Worm (Caenorhabditis elegans) whole organism, dauer: ENCODE measurements around the gene C09G9.3.

Experiments used
- unc-62 ChIP-seq: sonication (generic microtip); optimal IDR thresholded peaks from 2 replicates; lab custom pipeline; 2017; ENCODE audit warnings: missing biosample characterization, missing genetic modification reagents, missing genetic modification characterization

C09G9.3 gene

DNA sequence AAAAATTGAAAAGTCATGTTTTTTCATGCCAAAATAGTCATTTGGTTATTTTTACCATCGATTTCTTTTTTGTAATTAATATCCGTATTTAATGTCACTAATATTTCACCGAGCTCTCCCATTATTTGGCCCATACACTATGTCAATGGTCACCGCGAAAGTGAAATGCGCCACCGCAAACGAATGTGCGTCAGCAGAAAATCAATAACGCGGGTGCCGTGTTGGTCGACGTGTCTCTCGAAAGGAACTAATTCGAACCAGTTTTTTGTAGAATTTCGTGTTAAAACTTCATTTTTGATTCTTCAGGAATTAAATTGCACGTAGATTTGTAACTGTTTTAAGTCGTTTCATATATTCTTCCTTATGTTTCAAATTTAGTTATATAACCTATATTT is 46.3 kb downstream of the C09G9.3 start:
- no peak for TF ChIP-seq unc-62 (GFP tag; lab: Kevin White, UChicago)

DNA sequence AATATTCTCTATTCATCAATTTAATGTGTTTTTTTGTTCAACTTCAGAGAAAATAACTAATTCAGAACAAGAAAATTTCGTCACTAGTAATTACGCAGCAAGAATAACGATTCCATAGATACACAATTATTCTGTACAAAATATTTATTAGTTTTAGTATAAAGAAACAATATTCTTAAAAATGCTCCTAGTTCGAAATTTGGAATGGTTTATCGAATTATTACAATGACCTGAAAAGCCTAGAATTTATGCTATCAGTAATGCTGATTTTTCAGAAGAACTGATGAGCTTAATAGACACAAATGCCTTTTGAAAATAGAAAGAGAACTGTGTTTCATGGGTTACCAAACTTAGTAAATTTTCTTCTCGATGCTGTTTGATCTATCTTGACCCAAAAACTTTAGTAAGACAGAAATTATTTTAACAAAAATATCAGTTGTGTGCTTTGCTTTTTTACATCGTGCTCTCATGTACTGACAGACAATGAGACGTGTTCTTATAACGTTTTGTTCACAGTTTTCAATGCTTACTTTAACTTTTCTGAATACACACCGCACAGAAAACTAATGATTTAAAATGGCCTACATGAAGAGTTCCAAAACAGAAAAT is 46.8 kb downstream of the C09G9.3 start:
- no peak for TF ChIP-seq unc-62 (GFP tag; lab: Kevin White, UChicago)

DNA sequence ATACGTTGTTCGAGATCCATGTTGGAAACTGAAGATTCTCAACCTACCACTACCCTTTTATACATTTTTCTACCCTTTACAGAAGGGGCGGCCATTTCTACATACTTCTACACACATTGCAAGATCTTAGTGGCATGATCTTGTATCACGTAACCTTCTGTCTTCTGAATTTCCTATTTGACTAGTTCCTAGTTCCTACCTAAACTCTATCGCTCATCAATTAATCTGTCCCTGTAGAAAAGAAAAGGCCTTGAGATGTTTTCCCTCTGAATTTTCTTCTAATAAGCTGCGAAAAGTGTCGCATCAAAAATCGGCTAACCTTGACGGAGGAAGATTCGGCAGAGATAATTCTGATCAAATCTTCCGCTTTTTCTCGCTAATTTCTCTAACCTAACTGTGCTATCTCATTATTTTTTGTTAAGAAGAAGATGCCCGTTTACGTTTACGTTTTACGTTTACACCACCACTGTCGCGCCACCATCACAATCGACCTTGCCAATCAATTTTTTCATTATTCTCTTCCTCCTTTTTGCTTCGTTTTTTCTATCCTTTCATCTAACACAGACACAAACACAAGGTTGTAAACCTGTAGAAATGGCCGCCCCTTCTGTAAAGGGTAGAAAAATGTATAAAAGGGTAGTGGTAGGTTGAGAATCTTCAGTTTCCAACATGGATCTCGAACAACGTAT is 48.6 kb downstream of the C09G9.3 start, which contains the start of the genes col-117 and col-3:
col-117 (minus strand) TSS at position 51 of the 689 bp plus-strand sequence.
col-3 (plus strand) TSS at position 639 of the 689 bp plus-strand sequence.
- TF ChIP-seq unc-62 (GFP tag; lab: Kevin White, UChicago): no peak

DNA sequence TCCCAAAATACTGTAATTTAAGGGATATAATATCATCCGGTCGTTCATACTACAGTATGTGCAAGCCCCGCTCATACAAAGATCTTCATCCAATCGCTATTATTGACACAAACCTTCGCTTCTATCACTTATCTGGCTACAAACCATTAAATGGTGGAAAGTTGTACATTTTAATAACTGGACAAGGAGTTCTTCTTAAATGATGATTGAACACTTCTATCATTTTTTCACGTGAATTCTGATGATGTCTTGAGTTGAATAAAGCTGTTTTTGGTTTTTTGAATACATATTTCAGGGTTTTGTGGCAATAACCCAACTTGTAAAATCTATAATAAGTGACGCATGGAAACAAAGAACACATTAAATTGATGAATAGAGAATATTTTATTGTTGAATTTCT is 50.3 kb downstream of the C09G9.3 start:
- no peak for TF ChIP-seq unc-62 (GFP tag; lab: Kevin White, UChicago)

DNA sequence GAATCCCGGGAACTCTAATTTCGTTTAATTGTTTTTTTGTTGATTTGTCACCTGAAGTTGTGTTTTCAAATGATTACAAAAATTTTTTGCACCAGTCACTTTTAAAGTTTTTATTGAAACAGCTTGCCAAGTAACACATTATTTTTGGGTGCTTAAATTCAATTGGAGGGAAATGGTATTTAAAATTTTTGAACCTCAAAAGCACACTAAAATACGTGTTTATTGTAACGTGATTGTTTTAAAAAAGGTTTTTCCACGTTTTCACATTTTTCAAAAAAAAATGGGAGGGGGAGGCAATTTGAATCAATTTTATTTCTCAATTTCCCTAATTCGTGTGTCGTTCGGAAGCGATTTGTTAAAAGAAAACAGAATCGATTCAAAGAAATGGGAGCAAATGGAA is 51.7 kb downstream of the C09G9.3 start, which contains the start of gene T28C6.5:
T28C6.5 (plus strand) TSS at position 301 of the 400 bp plus-strand sequence.
- no peak for TF ChIP-seq unc-62 (GFP tag; lab: Kevin White, UChicago)

DNA sequence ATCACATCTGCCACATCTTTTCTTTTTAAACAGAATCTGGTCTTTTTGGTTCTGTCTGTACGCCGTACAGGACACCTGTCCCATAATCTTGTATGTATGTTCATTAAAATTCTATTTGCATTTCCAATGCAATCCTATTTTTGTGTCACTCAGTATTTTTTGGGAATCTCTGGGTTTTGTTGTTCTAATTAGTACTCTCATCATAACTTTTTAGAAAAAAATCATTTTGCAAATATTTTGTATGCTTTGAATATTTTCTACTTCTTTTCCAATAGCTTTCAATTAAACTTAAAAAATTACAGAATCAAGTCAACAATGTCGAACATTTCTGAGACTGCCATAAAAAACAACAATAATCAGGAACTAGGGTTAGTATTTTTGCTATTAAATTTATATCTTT is 52.8 kb downstream of the C09G9.3 start, which contains the start of gene T28C6.3:
T28C6.3 (plus strand) TSS at position 301 of the 400 bp plus-strand sequence.
- no peak for TF ChIP-seq unc-62 (GFP tag; lab: Kevin White, UChicago)
